Worm (Caenorhabditis elegans): ENCODE measurements around the gene K10D11.3.

Gene K10D11.3

ce11 chrIV:12957730-12958129, 28.2 kb downstream of the K10D11.3 start, which contains the start of gene F55G11.6:
Gene F55G11.6 (plus strand): TSS chrIV:12958030.
- TF ChIP-seq elt-3 (tag; optimal IDR thresholded peaks at IDR 0.05) (no peak), elt-1 (tag; optimal IDR thresholded peaks at IDR 0.05) (no peak)

- TF ChIP-seq nhr-21 (tag; optimal IDR thresholded peaks at IDR 0.05) (no peak), nhr-10 (tag; optimal IDR thresholded peaks at IDR 0.05) (no peak), ama-1 (optimal IDR thresholded peaks at IDR 0.05) (no peak), aly-2 (tag; optimal IDR thresholded peaks at IDR 0.05) (no peak), lsy-2 (tag; optimal IDR thresholded peaks at IDR 0.05) (no peak), nhr-6 (tag; optimal IDR thresholded peaks at IDR 0.05) (no peak), unc-55 (GFP tag; optimal IDR thresholded peaks at IDR 0.05) (no peak), sma-3 (GFP tag; optimal IDR thresholded peaks at IDR 0.05) (no peak), ztf-11 (tag; optimal IDR thresholded peaks at IDR 0.05) (no peak), ceh-16 (tag; optimal IDR thresholded peaks at IDR 0.05) (no peak), sma-9 (GFP tag; optimal IDR thresholded peaks at IDR 0.05) (no peak), sma-9 (tag; optimal IDR thresholded peaks at IDR 0.05) (no peak), fos-1 (tag; optimal IDR thresholded peaks at IDR 0.05) (no peak), lin-13 (GFP tag; optimal IDR thresholded peaks at IDR 0.05) (no peak), sem-4 (tag; optimal IDR thresholded peaks at IDR 0.05) (no peak), Y55F3AM.14 (GFP tag; optimal IDR thresholded peaks at IDR 0.05) (no peak), C34F6.9 (tag; optimal IDR thresholded peaks at IDR 0.05) (no peak), unc-39 (tag; optimal IDR thresholded peaks at IDR 0.05) (no peak), unc-62 (GFP tag; optimal IDR thresholded peaks at IDR 0.05) (no peak), mab-5 (tag; optimal IDR thresholded peaks at IDR 0.05) (no peak)
Observed at ce11 chrIV:12948470-12948869, 37.5 kb downstream of the K10D11.3 start, which contains the start of gene F55G11.10. Gene F55G11.10 (plus strand): TSS chrIV:12948770.

- no peak for TF ChIP-seq ztf-4 (tag; optimal IDR thresholded peaks at IDR 0.05)
- no peak for TF ChIP-seq nhr-21 (tag; optimal IDR thresholded peaks at IDR 0.05)
- no peak for TF ChIP-seq sma-9 (GFP tag; optimal IDR thresholded peaks at IDR 0.05)
- no peak for TF ChIP-seq sma-9 (tag; optimal IDR thresholded peaks at IDR 0.05)
- no peak for TF ChIP-seq nhr-25 (tag; optimal IDR thresholded peaks at IDR 0.05)
- no peak for TF ChIP-seq nhr-237 (tag; optimal IDR thresholded peaks at IDR 0.05)
- TF ChIP-seq ztf-11 (tag; optimal IDR thresholded peaks at IDR 0.05) = no peak
Observed at ce11 chrIV:12946488-12946887, 39.4 kb downstream of the K10D11.3 start, which contains the start of gene F55G11.1. Gene F55G11.1 (minus strand): TSS chrIV:12946588.

- no peak for TF ChIP-seq R02D3.7 (tag; optimal IDR thresholded peaks at IDR 0.05)
- no peak for TF ChIP-seq lin-11 (tag; optimal IDR thresholded peaks at IDR 0.05)
- no peak for TF ChIP-seq nhr-10 (tag; optimal IDR thresholded peaks at IDR 0.05)
- no peak for TF ChIP-seq mdl-1 (tag; optimal IDR thresholded peaks at IDR 0.05)
- no peak for TF ChIP-seq nhr-6 (tag; optimal IDR thresholded peaks at IDR 0.05)
- TF ChIP-seq fos-1 (tag; optimal IDR thresholded peaks at IDR 0.05) = no peak
- TF ChIP-seq nhr-12 (tag; optimal IDR thresholded peaks at IDR 0.05) = no peak
- TF ChIP-seq blmp-1 (tag; optimal IDR thresholded peaks at IDR 0.05; ENCODE audit: insufficient read depth) = no peak
- no peak for TF ChIP-seq F13H6.1 (tag; optimal IDR thresholded peaks at IDR 0.05)
- no peak for TF ChIP-seq lin-13 (GFP tag; optimal IDR thresholded peaks at IDR 0.05)
- TF ChIP-seq nhr-77 (tag; optimal IDR thresholded peaks at IDR 0.05) = no peak
- TF ChIP-seq skn-1 (tag; optimal IDR thresholded peaks at IDR 0.05) = no peak
- no peak for TF ChIP-seq egl-27 (tag; optimal IDR thresholded peaks at IDR 0.05)
Observed at ce11 chrIV:12942633-12943032, 43.3 kb downstream of the K10D11.3 start, which contains the start of gene dct-19. Gene dct-19 (plus strand): TSS chrIV:12942933.

- TF ChIP-seq unc-55 (GFP tag; optimal IDR thresholded peaks at IDR 0.05) = no peak
- TF ChIP-seq nhr-10 (tag; optimal IDR thresholded peaks at IDR 0.05) = no peak
- no peak for TF ChIP-seq ztf-11 (tag; optimal IDR thresholded peaks at IDR 0.05)
- no peak for TF ChIP-seq skn-1 (tag; optimal IDR thresholded peaks at IDR 0.05)
- TF ChIP-seq unc-39 (tag; optimal IDR thresholded peaks at IDR 0.05) = no peak
- TF ChIP-seq ceh-82 (tag; optimal IDR thresholded peaks at IDR 0.05) = no peak
- no peak for TF ChIP-seq dmd-4 (tag; optimal IDR thresholded peaks at IDR 0.05)
- no peak for TF ChIP-seq Y55F3AM.14 (GFP tag; optimal IDR thresholded peaks at IDR 0.05)
- TF ChIP-seq mab-5 (tag; optimal IDR thresholded peaks at IDR 0.05) = no peak
- TF ChIP-seq nhr-23 (tag; optimal IDR thresholded peaks at IDR 0.05) = no peak
- TF ChIP-seq lsy-2 (tag; optimal IDR thresholded peaks at IDR 0.05) = no peak
- no peak for TF ChIP-seq unc-62 (GFP tag; optimal IDR thresholded peaks at IDR 0.05)
- no peak for TF ChIP-seq ZK546.5 (tag; optimal IDR thresholded peaks at IDR 0.05)
- no peak for TF ChIP-seq nhr-77 (tag; optimal IDR thresholded peaks at IDR 0.05)
- no peak for TF ChIP-seq sma-9 (GFP tag; optimal IDR thresholded peaks at IDR 0.05)
- no peak for TF ChIP-seq sma-9 (tag; optimal IDR thresholded peaks at IDR 0.05)
Observed at ce11 chrIV:12941254-12941653, 44.7 kb downstream of the K10D11.3 start, which contains the start of gene dod-24. Gene dod-24 (minus strand): TSS chrIV:12941354.

Measured in whole organism, L2 larva.